Fruit fly (Drosophila melanogaster) Kc167 (cell line): ENCODE data around the gene naz.

Source experiments
- Myc ChIP-seq: fragments of >200 bp; optimal IDR thresholded peaks from 2 replicates; lab custom pipeline; 2017; ENCODE audit warnings: missing external identifiers
- Sin3A ChIP-seq: fragments of >200 bp; optimal IDR thresholded peaks from 2 replicates; lab custom pipeline; 2018; ENCODE audit warnings: missing external identifiers
- insv ChIP-seq: fragments of >200 bp; optimal IDR thresholded peaks from 3 replicates; lab custom pipeline; 2018; ENCODE audit warnings: missing external identifiers
- psq ChIP-seq: fragments of >200 bp; optimal IDR thresholded peaks from 2 replicates; lab custom pipeline; 2017; ENCODE audit warnings: missing external identifiers
- ttk ChIP-seq: sonication (Bioruptor generic); optimal IDR thresholded peaks from 2 replicates; lab custom pipeline; 2017; ENCODE audit warnings: missing external identifiers

DNA sequence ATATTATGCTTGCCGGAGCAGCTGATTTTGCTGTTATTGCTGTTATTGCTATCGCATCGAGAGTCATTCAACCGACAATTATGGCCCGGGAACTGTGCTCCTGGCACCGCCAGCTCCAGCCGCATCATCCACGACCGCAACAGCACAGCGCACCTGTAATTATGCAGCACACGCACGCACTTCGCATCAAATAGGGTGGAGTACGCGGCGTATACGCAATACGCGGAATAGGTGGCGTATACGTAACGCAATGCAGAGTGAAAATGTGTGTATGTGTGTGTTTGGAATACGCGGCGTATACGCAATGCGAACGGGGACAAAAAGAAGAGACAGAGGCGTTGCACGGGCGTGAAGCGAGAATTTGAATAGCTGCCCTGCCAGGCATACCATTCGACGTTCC is 27.0 kb upstream of the naz start:
- TF ChIP-seq psq (no peak), Sin3A (lab: Kevin White, UChicago) (no peak), insv (lab: Kevin White, UChicago) (no peak), ttk (lab: Kevin White, UChicago) (no peak), Myc (lab: Kevin White, UChicago) (no peak)
